Worm (Caenorhabditis elegans) whole organism, young adult: ENCODE measurements around the gene cyp-35D1.

Experiments used
- B0035.1 ChIP-seq: sonication (generic microtip); optimal IDR thresholded peaks from 2 replicates; lab custom pipeline; 2016; ENCODE audit warnings: missing genetic modification characterization, mild to moderate bottlenecking, missing compliant biosample characterization, missing genotype, missing genetic modification reagents
- K11D2.4 ChIP-seq: fragments of 200-800 bp; sonication (Bioruptor generic); IDR thresholded peaks from 2 replicates; pipeline ENCODE4 v1.3.6; 2022; ENCODE audit warnings: missing genetic modification reagents, missing genetic modification characterization, missing compliant biosample characterization
- T26A5.8 ChIP-seq: sonication (generic microtip); optimal IDR thresholded peaks from 2 replicates; lab custom pipeline; 2016; ENCODE audit warnings: missing genetic modification characterization, missing compliant biosample characterization
- Y53G8AR.9 ChIP-seq: fragments of 200-800 bp; sonication (Bioruptor generic); conservative IDR thresholded peaks from 2 replicates; pipeline ENCODE4 v1.3.6; 2022; ENCODE audit warnings: missing genetic modification reagents, missing genetic modification characterization, missing compliant biosample characterization
- aptf-2 ChIP-seq: fragments of 200-800 bp; sonication (Bioruptor generic); conservative IDR thresholded peaks from 2 replicates; pipeline ENCODE4 v1.3.6; 2022; ENCODE audit warnings: missing genetic modification reagents, missing genetic modification characterization, missing compliant biosample characterization
- ceh-27 ChIP-seq: fragments of 200-800 bp; sonication (Bioruptor generic); optimal IDR thresholded peaks from 2 replicates; lab custom pipeline; 2018; ENCODE audit warnings: mild to moderate bottlenecking, missing genetic modification characterization, moderate library complexity, missing compliant biosample characterization
- lin-40 ChIP-seq: sonication (generic microtip); optimal IDR thresholded peaks from 2 replicates; lab custom pipeline; 2016; ENCODE audit warnings: missing genetic modification characterization, mild to moderate bottlenecking, missing compliant biosample characterization, missing genotype, missing genetic modification reagents
- madf-3 ChIP-seq: fragments of 200-800 bp; sonication (Bioruptor generic); IDR thresholded peaks from 2 replicates; pipeline ENCODE4 v1.3.6; 2022; ENCODE audit warnings: missing genetic modification reagents, missing genetic modification characterization, missing compliant biosample characterization
- nhr-90 ChIP-seq: sonication (generic microtip); optimal IDR thresholded peaks from 2 replicates; lab custom pipeline; 2016; ENCODE audit warnings: missing genotype, mild to moderate bottlenecking, missing genetic modification characterization, missing compliant biosample characterization
- rpc-1 ChIP-seq, 2 experiments: fragments of 150-350 bp in 1 of 2; sonication (generic microtip) in 1 of 2; optimal IDR thresholded peaks; 2 replicates each; lab custom pipeline; 2014 to 2018; ENCODE audit warnings: missing biosample characterization in 1 of 2, missing genetic modification characterization in 1 of 2, missing genetic modification reagents in 1 of 2, missing genotype in 1 of 2
- sea-2 ChIP-seq: fragments of 200-800 bp; sonication (Bioruptor generic); IDR thresholded peaks from 2 replicates; pipeline ENCODE4 v1.3.6; 2022; ENCODE audit warnings: missing genetic modification characterization, missing compliant biosample characterization
- snpc-3.4 ChIP-seq: sonication (generic microtip); optimal IDR thresholded peaks from 2 replicates; lab custom pipeline; 2017; ENCODE audit warnings: missing genetic modification characterization, mild to moderate bottlenecking, missing compliant biosample characterization, antibody characterized with exemption, moderate library complexity, missing genotype, missing genetic modification reagents

DNA sequence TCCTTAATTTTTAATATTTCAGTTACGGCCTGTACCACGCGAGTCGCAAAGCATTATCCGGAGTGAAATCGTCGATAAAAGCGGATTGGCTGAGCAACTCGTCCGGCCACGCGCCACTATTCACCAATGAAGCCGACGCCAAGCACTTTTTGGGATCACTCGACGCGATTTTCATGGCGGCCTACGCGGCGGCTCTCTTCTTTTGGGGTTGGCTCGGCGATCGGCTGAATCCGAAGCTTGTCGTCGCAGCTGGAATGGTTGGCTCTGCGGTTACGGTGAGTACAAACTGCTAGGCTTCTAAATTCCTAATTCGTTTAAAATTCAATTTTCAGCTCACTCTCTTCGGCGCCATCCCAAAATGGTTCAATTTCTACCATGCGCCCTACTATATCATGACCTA, 44.1 kb upstream of the cyp-35D1 start:
- TF ChIP-seq T26A5.8 (tag; lab: Kevin White, UChicago) (no peak), ceh-27 (no peak), rpc-1 (optimal IDR thresholded peaks at IDR 0.05; lab: Kevin White, UChicago) (no peak), rpc-1 (tag; optimal IDR thresholded peaks at IDR 0.05; lab: Kevin White, UChicago) (no peak), B0035.1 (tag; lab: Kevin White, UChicago) (no peak), snpc-3.4 (no peak), sea-2 (GFP tag; lab: Robert Waterston, UW) (no peak), Y53G8AR.9 (GFP tag; lab: Robert Waterston, UW) (no peak), madf-3 (GFP tag; lab: Robert Waterston, UW) (no peak), aptf-2 (no peak), lin-40 (tag; lab: Kevin White, UChicago) (no peak), K11D2.4 (GFP tag; lab: Robert Waterston, UW) (no peak), nhr-90 (tag; lab: Kevin White, UChicago) (no peak)
